Worm (Caenorhabditis elegans): ENCODE data around the gene F20B6.6.
"Not testable (repeated sequence)": the region's sequence is repeated elsewhere in the genome, so short reads cannot be mapped to it uniquely, and the experiment has no call there.

DNA sequence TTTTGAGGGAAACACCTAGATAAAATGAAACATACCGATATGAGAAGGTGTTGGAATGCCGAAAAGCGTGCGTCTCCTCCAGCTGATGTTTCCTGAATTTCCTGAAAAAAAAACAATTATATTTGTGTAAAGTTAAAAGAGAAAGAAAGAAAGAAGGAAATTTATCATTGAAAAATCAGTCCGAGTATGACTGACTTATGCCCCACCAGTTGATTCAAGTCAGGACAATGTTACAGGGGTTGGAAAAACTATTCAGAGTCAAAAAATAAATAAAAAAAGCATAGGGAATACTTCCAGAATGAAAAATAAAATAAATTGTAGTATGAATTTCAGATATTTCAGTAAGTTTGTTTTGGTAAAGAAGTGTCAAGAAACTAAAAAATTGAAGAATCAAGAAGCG is 5.4 kb upstream of the F20B6.6 start, which contains the start of gene F20B6.9:
- not testable (repeated sequence) for TF ChIP-seq ZK546.5 (tag; optimal IDR thresholded peaks at IDR 0.05); zag-1 (tag; optimal IDR thresholded peaks at IDR 0.05); elt-3 (tag; optimal IDR thresholded peaks at IDR 0.05); F13H6.1 (tag; optimal IDR thresholded peaks at IDR 0.05); lsy-2 (tag; optimal IDR thresholded peaks at IDR 0.05); ceh-82 (tag; optimal IDR thresholded peaks at IDR 0.05); nhr-12 (tag; optimal IDR thresholded peaks at IDR 0.05); lin-13 (GFP tag; optimal IDR thresholded peaks at IDR 0.05); R02D3.7 (tag; optimal IDR thresholded peaks at IDR 0.05); elt-1 (tag; optimal IDR thresholded peaks at IDR 0.05); ceh-16 (tag; optimal IDR thresholded peaks at IDR 0.05); skn-1 (tag; optimal IDR thresholded peaks at IDR 0.05); lin-39 (tag; optimal IDR thresholded peaks at IDR 0.05)
